Worm (Caenorhabditis elegans) whole organism, late embryonic: ENCODE data around the gene srx-86.

Source experiments
- ahr-1 ChIP-seq: sonication (generic microtip); optimal IDR thresholded peaks from 2 replicates; lab custom pipeline; 2016; ENCODE audit warnings: missing genetic modification characterization, missing compliant biosample characterization
- ceh-14 ChIP-seq: sonication (generic microtip); optimal IDR thresholded peaks from 2 replicates; lab custom pipeline; 2016; ENCODE audit warnings: missing genotype, missing genetic modification characterization, missing compliant biosample characterization
- ceh-45 ChIP-seq: fragments of 200-800 bp; sonication (Bioruptor generic); IDR thresholded peaks from 2 replicates; pipeline ENCODE4 v1.3.6; 2022; ENCODE audit warnings: missing genetic modification reagents, missing genetic modification characterization, missing compliant biosample characterization
- hlh-13 ChIP-seq: fragments of 200-800 bp; sonication (Bioruptor generic); optimal IDR thresholded peaks from 2 replicates; lab custom pipeline; 2018; ENCODE audit warnings: mild to moderate bottlenecking, missing genetic modification characterization, missing compliant biosample characterization
- nhr-232 ChIP-seq: sonication (generic microtip); optimal IDR thresholded peaks from 2 replicates; lab custom pipeline; 2016; ENCODE audit warnings: missing genetic modification characterization, missing compliant biosample characterization
- odd-2 ChIP-seq: sonication (generic microtip); optimal IDR thresholded peaks from 2 replicates; lab custom pipeline; 2017; ENCODE audit warnings: antibody characterized with exemption, mild to moderate bottlenecking, missing genetic modification characterization, missing compliant biosample characterization
- ttx-3 ChIP-seq: sonication (generic microtip); optimal IDR thresholded peaks from 2 replicates; lab custom pipeline; 2016; ENCODE audit warnings: missing genetic modification reagents, missing genetic modification characterization, missing compliant biosample characterization

ce11 chrV:11516141-11516591, 46.6 kb upstream of the srx-86 start, which contains the start of gene sdz-8:
- no peak for TF ChIP-seq ahr-1 (tag; lab: Kevin White, UChicago)
- TF ChIP-seq odd-2 (tag; lab: Kevin White, UChicago) = no peak
- TF ChIP-seq hlh-13 (GFP tag; lab: Kevin White, UChicago) = no peak
- TF ChIP-seq nhr-232 (tag; lab: Kevin White, UChicago) = no peak
- no peak for TF ChIP-seq ttx-3
- TF ChIP-seq ceh-14 (tag; lab: Kevin White, UChicago) = no peak
- no peak for TF ChIP-seq ceh-45 (GFP tag; lab: Robert Waterston, UW)
